Worm (Caenorhabditis elegans) whole organism, late embryonic: ENCODE results near the gene srh-46.
A peak's percentile ranks its signal among the peaks of the same experiment; 100 is the strongest.

Source experiments
- C08G9.2 ChIP-seq: sonication (generic microtip); optimal IDR thresholded peaks from 2 replicates; lab custom pipeline; 2016; ENCODE audit warnings: mild to moderate bottlenecking, missing genetic modification characterization, moderate library complexity, missing compliant biosample characterization
- C38D4.7 ChIP-seq: fragments of 200-800 bp; sonication (Bioruptor generic); optimal IDR thresholded peaks from 2 replicates; lab custom pipeline; 2018; ENCODE audit warnings: mild to moderate bottlenecking, missing genetic modification characterization, moderate library complexity, missing compliant biosample characterization
- F13H6.1 ChIP-seq: sonication (generic microtip); optimal IDR thresholded peaks from 2 replicates; lab custom pipeline; 2016; ENCODE audit warnings: missing genetic modification characterization, missing compliant biosample characterization
- Y22D7AL.16 ChIP-seq: sonication (generic microtip); optimal IDR thresholded peaks from 2 replicates; lab custom pipeline; 2016; ENCODE audit warnings: missing genetic modification characterization, missing compliant biosample characterization
- ahr-1 ChIP-seq: sonication (generic microtip); optimal IDR thresholded peaks from 2 replicates; lab custom pipeline; 2016; ENCODE audit warnings: missing genetic modification characterization, missing compliant biosample characterization
- ceh-14 ChIP-seq: sonication (generic microtip); optimal IDR thresholded peaks from 2 replicates; lab custom pipeline; 2016; ENCODE audit warnings: missing genotype, missing genetic modification characterization, missing compliant biosample characterization
- ceh-19 ChIP-seq: fragments of 200-800 bp; sonication (Bioruptor generic); optimal IDR thresholded peaks from 2 replicates; lab custom pipeline; 2018; ENCODE audit warnings: mild to moderate bottlenecking, missing genetic modification characterization, missing compliant biosample characterization
- ceh-30 ChIP-seq: fragments of 150-350 bp; optimal IDR thresholded peaks from 2 replicates; lab custom pipeline; 2014; ENCODE audit warnings: missing biosample characterization, missing genetic modification characterization
- ceh-31 ChIP-seq: sonication (generic microtip); optimal IDR thresholded peaks from 2 replicates; lab custom pipeline; 2016; ENCODE audit warnings: missing genetic modification characterization, missing compliant biosample characterization
- ceh-34 ChIP-seq: sonication (generic microtip); optimal IDR thresholded peaks from 2 replicates; lab custom pipeline; 2016; ENCODE audit warnings: mild to moderate bottlenecking, missing genetic modification characterization, missing compliant biosample characterization
- ceh-6 ChIP-seq: fragments of 200-800 bp; sonication (Bioruptor generic); optimal IDR thresholded peaks from 2 replicates; lab custom pipeline; 2018; ENCODE audit warnings: mild to moderate bottlenecking, missing genetic modification characterization, missing compliant biosample characterization
- ceh-9 ChIP-seq: sonication (generic microtip); optimal IDR thresholded peaks from 2 replicates; lab custom pipeline; 2016; ENCODE audit warnings: mild to moderate bottlenecking, missing genetic modification characterization, inconsistent platforms, missing compliant biosample characterization
- che-1 ChIP-seq: sonication (generic microtip); optimal IDR thresholded peaks from 2 replicates; lab custom pipeline; 2016; ENCODE audit warnings: mild to moderate bottlenecking, missing genetic modification characterization, missing compliant biosample characterization
- dmd-4 ChIP-seq: sonication (generic microtip); optimal IDR thresholded peaks from 2 replicates; lab custom pipeline; 2016; ENCODE audit warnings: borderline replicate concordance, missing genetic modification characterization, missing compliant biosample characterization
- dve-1 ChIP-seq: sonication (generic microtip); optimal IDR thresholded peaks from 2 replicates; lab custom pipeline; 2017; ENCODE audit warnings: antibody characterized with exemption, mild to moderate bottlenecking, missing genetic modification characterization, missing compliant biosample characterization
- elt-2 ChIP-seq: sonication (generic microtip); optimal IDR thresholded peaks from 2 replicates; lab custom pipeline; 2016; ENCODE audit warnings: missing genetic modification reagents, missing genetic modification characterization, missing compliant biosample characterization
- ets-4 ChIP-seq: sonication (generic microtip); optimal IDR thresholded peaks from 2 replicates; lab custom pipeline; 2016; ENCODE audit warnings: missing genetic modification characterization, missing compliant biosample characterization
- eyg-1 ChIP-seq: sonication (generic microtip); optimal IDR thresholded peaks from 2 replicates; lab custom pipeline; 2016; ENCODE audit warnings: missing genotype, missing genetic modification characterization, missing compliant biosample characterization
- fkh-10 ChIP-seq: fragments of 150-350 bp; optimal IDR thresholded peaks from 2 replicates; lab custom pipeline; 2014; ENCODE audit warnings: missing biosample characterization, missing genetic modification reagents, missing genetic modification characterization
- fkh-6 ChIP-seq: sonication (generic microtip); optimal IDR thresholded peaks from 2 replicates; lab custom pipeline; 2016; ENCODE audit warnings: missing genetic modification characterization, missing compliant biosample characterization
- gmeb-2 ChIP-seq: sonication (generic microtip); optimal IDR thresholded peaks from 2 replicates; lab custom pipeline; 2016; ENCODE audit warnings: missing genetic modification characterization, inconsistent platforms, missing compliant biosample characterization
- hlh-15 ChIP-seq: sonication (generic microtip); optimal IDR thresholded peaks from 2 replicates; lab custom pipeline; 2016; ENCODE audit warnings: missing genetic modification characterization, missing compliant biosample characterization
- hlh-30 ChIP-seq: sonication (generic microtip); optimal IDR thresholded peaks from 2 replicates; lab custom pipeline; 2017; ENCODE audit warnings: antibody characterized with exemption, missing genetic modification characterization, missing compliant biosample characterization; ENCODE audit not compliant: insufficient read depth
- hlh-6 ChIP-seq: sonication (generic microtip); optimal IDR thresholded peaks from 2 replicates; lab custom pipeline; 2016; ENCODE audit warnings: missing genotype, missing genetic modification characterization, missing compliant biosample characterization
- lin-11 ChIP-seq: fragments of 200-800 bp; sonication (Bioruptor generic); optimal IDR thresholded peaks from 2 replicates; lab custom pipeline; 2018; ENCODE audit warnings: mild to moderate bottlenecking, missing genetic modification characterization, missing compliant biosample characterization
- mec-3 ChIP-seq: sonication (generic microtip); optimal IDR thresholded peaks from 2 replicates; lab custom pipeline; 2016; ENCODE audit warnings: borderline replicate concordance, missing genetic modification characterization, missing compliant biosample characterization
- nfya-1 ChIP-seq: sonication (generic microtip); optimal IDR thresholded peaks from 2 replicates; lab custom pipeline; 2017; ENCODE audit warnings: missing genetic modification characterization, mild to moderate bottlenecking, missing compliant biosample characterization, antibody characterized with exemption, moderate library complexity
- nhr-11 ChIP-seq: fragments of 150-350 bp; optimal IDR thresholded peaks from 2 replicates; lab custom pipeline; 2014; ENCODE audit warnings: missing biosample characterization, missing genetic modification characterization
- nhr-232 ChIP-seq: sonication (generic microtip); optimal IDR thresholded peaks from 2 replicates; lab custom pipeline; 2016; ENCODE audit warnings: missing genetic modification characterization, missing compliant biosample characterization
- npax-4 ChIP-seq: sonication (generic microtip); optimal IDR thresholded peaks from 2 replicates; lab custom pipeline; 2016; ENCODE audit warnings: missing genetic modification characterization, missing compliant biosample characterization
- odd-2 ChIP-seq: sonication (generic microtip); optimal IDR thresholded peaks from 2 replicates; lab custom pipeline; 2017; ENCODE audit warnings: antibody characterized with exemption, mild to moderate bottlenecking, missing genetic modification characterization, missing compliant biosample characterization
- pag-3 ChIP-seq: sonication (generic microtip); optimal IDR thresholded peaks from 2 replicates; lab custom pipeline; 2016; ENCODE audit warnings: missing compliant biosample characterization, missing genetic modification characterization, borderline replicate concordance
- pat-9 ChIP-seq: fragments of 200-800 bp; sonication (Bioruptor generic); optimal IDR thresholded peaks from 2 replicates; lab custom pipeline; 2018; ENCODE audit warnings: mild to moderate bottlenecking, missing genetic modification characterization, moderate library complexity, missing compliant biosample characterization
- pha-4 ChIP-seq: fragments of 150-350 bp; optimal IDR thresholded peaks from 2 replicates; lab custom pipeline; 2018; ENCODE audit warnings: missing biosample characterization, missing genetic modification reagents, missing genetic modification characterization
- pqm-1 ChIP-seq: sonication (generic microtip); optimal IDR thresholded peaks from 2 replicates; lab custom pipeline; 2016; ENCODE audit warnings: missing genetic modification characterization, missing compliant biosample characterization
- ref-2 ChIP-seq: sonication (generic microtip); optimal IDR thresholded peaks from 2 replicates; lab custom pipeline; 2016; ENCODE audit warnings: missing genetic modification characterization, missing compliant biosample characterization
- rnt-1 ChIP-seq: sonication (generic microtip); optimal IDR thresholded peaks from 2 replicates; lab custom pipeline; 2016; ENCODE audit warnings: missing genetic modification characterization, missing compliant biosample characterization
- sdc-2 ChIP-seq: sonication (generic microtip); optimal IDR thresholded peaks from 2 replicates; lab custom pipeline; 2016; ENCODE audit warnings: missing genotype, missing genetic modification characterization, missing compliant biosample characterization
- syd-9 ChIP-seq: sonication (generic microtip); optimal IDR thresholded peaks from 2 replicates; lab custom pipeline; 2016; ENCODE audit warnings: mild to moderate bottlenecking, missing genetic modification characterization, moderate library complexity, missing compliant biosample characterization
- tbx-2 ChIP-seq: sonication (generic microtip); optimal IDR thresholded peaks from 2 replicates; lab custom pipeline; 2016; ENCODE audit warnings: missing genetic modification characterization, missing compliant biosample characterization
- tbx-7 ChIP-seq: sonication (generic microtip); optimal IDR thresholded peaks from 2 replicates; lab custom pipeline; 2016; ENCODE audit warnings: missing genotype, missing genetic modification characterization, missing compliant biosample characterization
- ttx-3 ChIP-seq: sonication (generic microtip); optimal IDR thresholded peaks from 2 replicates; lab custom pipeline; 2016; ENCODE audit warnings: missing genetic modification reagents, missing genetic modification characterization, missing compliant biosample characterization
- unc-42 ChIP-seq: sonication (generic microtip); optimal IDR thresholded peaks from 2 replicates; lab custom pipeline; 2016; ENCODE audit warnings: missing genotype, missing genetic modification characterization, missing compliant biosample characterization
- unc-86 ChIP-seq: sonication (generic microtip); optimal IDR thresholded peaks from 2 replicates; lab custom pipeline; 2016; ENCODE audit warnings: missing genetic modification characterization, missing compliant biosample characterization
- zip-5 ChIP-seq: sonication (generic microtip); optimal IDR thresholded peaks from 2 replicates; lab custom pipeline; 2016; ENCODE audit warnings: missing genetic modification characterization, missing compliant biosample characterization

The srh-46 gene

ce11 chrV:11314025-11314880 lies 11.6 kb upstream of the srh-46 start (continued):
- peak; percentile 94 for TF ChIP-seq ets-4 (tag; lab: Kevin White, UChicago)
- TF ChIP-seq fkh-10 (GFP tag; lab: Kevin White, UChicago), result peak; percentile 85
- TF ChIP-seq ceh-9 (tag; lab: Kevin White, UChicago), result peak; percentile 98
- peak; percentile 99 for TF ChIP-seq tbx-2 (tag; lab: Kevin White, UChicago)
- peak; percentile 86 for TF ChIP-seq unc-42 (tag; lab: Kevin White, UChicago)
- TF ChIP-seq fkh-6 (tag; lab: Kevin White, UChicago), result peak; percentile 96
- TF ChIP-seq ceh-30, result peak; percentile 96
- TF ChIP-seq pqm-1, result peak; percentile 98
- TF ChIP-seq npax-4 (tag; lab: Kevin White, UChicago), result peak; percentile 97
- peak; percentile 96 for TF ChIP-seq ahr-1 (tag; lab: Kevin White, UChicago)
- TF ChIP-seq tbx-7 (tag; lab: Kevin White, UChicago), result peak; percentile 77
- TF ChIP-seq nhr-232 (tag; lab: Kevin White, UChicago), result peak; percentile 99
- peak; percentile 97 for TF ChIP-seq ref-2 (tag; lab: Kevin White, UChicago)
- TF ChIP-seq eyg-1 (tag; lab: Kevin White, UChicago), result peak; percentile 98
- TF ChIP-seq nfya-1, result peak; percentile 91
- peak; percentile 98 for TF ChIP-seq che-1 (tag; lab: Kevin White, UChicago)
- peak; percentile 98 for TF ChIP-seq hlh-15 (tag; lab: Kevin White, UChicago)
- peak; percentile 96 for TF ChIP-seq ceh-31 (tag; lab: Kevin White, UChicago)
- peak; percentile 99 for TF ChIP-seq ttx-3 (tag; lab: Kevin White, UChicago)
- TF ChIP-seq ceh-14 (tag; lab: Kevin White, UChicago), result peak; percentile 99
- no peak for TF ChIP-seq pha-4
- peak; percentile 99 for TF ChIP-seq F13H6.1 (tag; lab: Kevin White, UChicago)
- TF ChIP-seq Y22D7AL.16 (tag; lab: Kevin White, UChicago), result peak; percentile 99
- TF ChIP-seq rnt-1 (tag; lab: Kevin White, UChicago), result peak; percentile 98
- TF ChIP-seq hlh-30 (tag; lab: Kevin White, UChicago), result peak; percentile 98
- peak; percentile 100 for TF ChIP-seq elt-2
- TF ChIP-seq pat-9 (tag; lab: Kevin White, UChicago), result peak; percentile 100
- TF ChIP-seq ceh-34 (tag; lab: Kevin White, UChicago), result peak; percentile 99
- peak; percentile 95 for TF ChIP-seq sdc-2 (tag; lab: Kevin White, UChicago)
- TF ChIP-seq gmeb-2, result peak; percentile 99
- peak; percentile 97 for TF ChIP-seq C38D4.7 (GFP tag; lab: Kevin White, UChicago)
- peak; percentile 97 for TF ChIP-seq syd-9 (tag; lab: Kevin White, UChicago)
- peak; percentile 92 for TF ChIP-seq pag-3 (tag; lab: Kevin White, UChicago)
- TF ChIP-seq odd-2 (tag; lab: Kevin White, UChicago), result peak; percentile 91
- peak; percentile 99 for TF ChIP-seq C08G9.2 (tag; lab: Kevin White, UChicago)
- TF ChIP-seq dmd-4 (tag; lab: Kevin White, UChicago), result peak; percentile 98
- TF ChIP-seq ceh-6 (GFP tag; lab: Kevin White, UChicago), result peak; percentile 100
- peak; percentile 90 for TF ChIP-seq zip-5 (tag; lab: Kevin White, UChicago)
- peak; percentile 88 for TF ChIP-seq mec-3 (tag; lab: Kevin White, UChicago)
- no peak for TF ChIP-seq nhr-11 (tag; lab: Kevin White, UChicago)
- peak; percentile 98 for TF ChIP-seq unc-86 (tag; lab: Kevin White, UChicago)
- TF ChIP-seq lin-11 (tag; lab: Kevin White, UChicago), result peak; percentile 97
- peak; percentile 100 for TF ChIP-seq hlh-6 (tag; lab: Kevin White, UChicago)
- TF ChIP-seq dve-1 (tag; lab: Kevin White, UChicago), result peak; percentile 99
- TF ChIP-seq ceh-19 (GFP tag; lab: Kevin White, UChicago), result peak; percentile 99
